Worm (Caenorhabditis elegans) whole organism, late embryonic: ENCODE data around the gene xtr-2.

Source experiments
- C08G9.2 ChIP-seq: sonication (generic microtip); optimal IDR thresholded peaks from 2 replicates; lab custom pipeline; 2016; ENCODE audit warnings: mild to moderate bottlenecking, missing genetic modification characterization, moderate library complexity, missing compliant biosample characterization
- C38D4.7 ChIP-seq: fragments of 200-800 bp; sonication (Bioruptor generic); optimal IDR thresholded peaks from 2 replicates; lab custom pipeline; 2018; ENCODE audit warnings: mild to moderate bottlenecking, missing genetic modification characterization, moderate library complexity, missing compliant biosample characterization
- F13H6.1 ChIP-seq: sonication (generic microtip); optimal IDR thresholded peaks from 2 replicates; lab custom pipeline; 2016; ENCODE audit warnings: missing genetic modification characterization, missing compliant biosample characterization
- ahr-1 ChIP-seq: sonication (generic microtip); optimal IDR thresholded peaks from 2 replicates; lab custom pipeline; 2016; ENCODE audit warnings: missing genetic modification characterization, missing compliant biosample characterization
- ama-1 ChIP-seq: fragments of 150-350 bp; optimal IDR thresholded peaks from 2 replicates; lab custom pipeline; 2014
- ceh-19 ChIP-seq: fragments of 200-800 bp; sonication (Bioruptor generic); optimal IDR thresholded peaks from 2 replicates; lab custom pipeline; 2018; ENCODE audit warnings: mild to moderate bottlenecking, missing genetic modification characterization, missing compliant biosample characterization
- ceh-22 ChIP-seq: sonication (generic microtip); optimal IDR thresholded peaks from 2 replicates; lab custom pipeline; 2017; ENCODE audit warnings: missing biosample characterization, missing genetic modification characterization
- ceh-34 ChIP-seq: sonication (generic microtip); optimal IDR thresholded peaks from 2 replicates; lab custom pipeline; 2016; ENCODE audit warnings: mild to moderate bottlenecking, missing genetic modification characterization, missing compliant biosample characterization
- ceh-6 ChIP-seq: fragments of 200-800 bp; sonication (Bioruptor generic); optimal IDR thresholded peaks from 2 replicates; lab custom pipeline; 2018; ENCODE audit warnings: mild to moderate bottlenecking, missing genetic modification characterization, missing compliant biosample characterization
- ceh-9 ChIP-seq: sonication (generic microtip); optimal IDR thresholded peaks from 2 replicates; lab custom pipeline; 2016; ENCODE audit warnings: mild to moderate bottlenecking, missing genetic modification characterization, inconsistent platforms, missing compliant biosample characterization
- che-1 ChIP-seq: sonication (generic microtip); optimal IDR thresholded peaks from 2 replicates; lab custom pipeline; 2016; ENCODE audit warnings: mild to moderate bottlenecking, missing genetic modification characterization, missing compliant biosample characterization
- dmd-4 ChIP-seq: sonication (generic microtip); optimal IDR thresholded peaks from 2 replicates; lab custom pipeline; 2016; ENCODE audit warnings: borderline replicate concordance, missing genetic modification characterization, missing compliant biosample characterization
- elt-4 ChIP-seq: sonication (generic microtip); optimal IDR thresholded peaks from 2 replicates; lab custom pipeline; 2016; ENCODE audit warnings: missing genetic modification characterization, missing compliant biosample characterization
- ets-4 ChIP-seq: sonication (generic microtip); optimal IDR thresholded peaks from 2 replicates; lab custom pipeline; 2016; ENCODE audit warnings: missing genetic modification characterization, missing compliant biosample characterization
- eyg-1 ChIP-seq: sonication (generic microtip); optimal IDR thresholded peaks from 2 replicates; lab custom pipeline; 2016; ENCODE audit warnings: missing genotype, missing genetic modification characterization, missing compliant biosample characterization
- gmeb-2 ChIP-seq: sonication (generic microtip); optimal IDR thresholded peaks from 2 replicates; lab custom pipeline; 2016; ENCODE audit warnings: missing genetic modification characterization, inconsistent platforms, missing compliant biosample characterization
- hlh-13 ChIP-seq: fragments of 200-800 bp; sonication (Bioruptor generic); optimal IDR thresholded peaks from 2 replicates; lab custom pipeline; 2018; ENCODE audit warnings: mild to moderate bottlenecking, missing genetic modification characterization, missing compliant biosample characterization
- hlh-15 ChIP-seq: sonication (generic microtip); optimal IDR thresholded peaks from 2 replicates; lab custom pipeline; 2016; ENCODE audit warnings: missing genetic modification characterization, missing compliant biosample characterization
- hlh-30 ChIP-seq: sonication (generic microtip); optimal IDR thresholded peaks from 2 replicates; lab custom pipeline; 2017; ENCODE audit warnings: antibody characterized with exemption, missing genetic modification characterization, missing compliant biosample characterization; ENCODE audit not compliant: insufficient read depth
- hlh-6 ChIP-seq: sonication (generic microtip); optimal IDR thresholded peaks from 2 replicates; lab custom pipeline; 2016; ENCODE audit warnings: missing genotype, missing genetic modification characterization, missing compliant biosample characterization
- hlh-8 ChIP-seq: sonication (generic microtip); optimal IDR thresholded peaks from 2 replicates; lab custom pipeline; 2016; ENCODE audit warnings: missing genotype, missing genetic modification characterization, missing compliant biosample characterization
- madf-2 ChIP-seq: sonication (generic microtip); optimal IDR thresholded peaks from 2 replicates; lab custom pipeline; 2017; ENCODE audit warnings: missing genetic modification characterization, missing compliant biosample characterization
- nfya-1 ChIP-seq: sonication (generic microtip); optimal IDR thresholded peaks from 2 replicates; lab custom pipeline; 2017; ENCODE audit warnings: missing genetic modification characterization, mild to moderate bottlenecking, missing compliant biosample characterization, antibody characterized with exemption, moderate library complexity
- nhr-11 ChIP-seq: fragments of 150-350 bp; optimal IDR thresholded peaks from 2 replicates; lab custom pipeline; 2014; ENCODE audit warnings: missing biosample characterization, missing genetic modification characterization
- nhr-232 ChIP-seq: sonication (generic microtip); optimal IDR thresholded peaks from 2 replicates; lab custom pipeline; 2016; ENCODE audit warnings: missing genetic modification characterization, missing compliant biosample characterization
- npax-4 ChIP-seq: sonication (generic microtip); optimal IDR thresholded peaks from 2 replicates; lab custom pipeline; 2016; ENCODE audit warnings: missing genetic modification characterization, missing compliant biosample characterization
- pat-9 ChIP-seq: fragments of 200-800 bp; sonication (Bioruptor generic); optimal IDR thresholded peaks from 2 replicates; lab custom pipeline; 2018; ENCODE audit warnings: mild to moderate bottlenecking, missing genetic modification characterization, moderate library complexity, missing compliant biosample characterization
- pha-4 ChIP-seq: fragments of 150-350 bp; optimal IDR thresholded peaks from 2 replicates; lab custom pipeline; 2018; ENCODE audit warnings: missing biosample characterization, missing genetic modification reagents, missing genetic modification characterization
- rnt-1 ChIP-seq: sonication (generic microtip); optimal IDR thresholded peaks from 2 replicates; lab custom pipeline; 2016; ENCODE audit warnings: missing genetic modification characterization, missing compliant biosample characterization
- sox-2 ChIP-seq: fragments of 200-800 bp; sonication (Bioruptor generic); IDR thresholded peaks from 2 replicates; pipeline ENCODE4 v1.3.6; 2022; ENCODE audit warnings: missing genetic modification reagents, missing genetic modification characterization, missing compliant biosample characterization
- tbx-7 ChIP-seq: sonication (generic microtip); optimal IDR thresholded peaks from 2 replicates; lab custom pipeline; 2016; ENCODE audit warnings: missing genotype, missing genetic modification characterization, missing compliant biosample characterization
- ttx-3 ChIP-seq: sonication (generic microtip); optimal IDR thresholded peaks from 2 replicates; lab custom pipeline; 2016; ENCODE audit warnings: missing genetic modification reagents, missing genetic modification characterization, missing compliant biosample characterization
- unc-3 ChIP-seq, 2 experiments: fragments of 200-800 bp in 1 of 2; sonication (Bioruptor generic) in 1 of 2; sonication (generic microtip) in 1 of 2; conservative IDR thresholded peaks in 1 of 2; optimal IDR thresholded peaks in 1 of 2; 2 replicates each; pipeline versions ENCODE4 v1.3.6 to Lab custom; 2016 to 2022; ENCODE audit warnings: missing compliant biosample characterization in 2 of 2, missing genetic modification characterization in 2 of 2, missing genetic modification reagents in 1 of 2
- zip-5 ChIP-seq: sonication (generic microtip); optimal IDR thresholded peaks from 2 replicates; lab custom pipeline; 2016; ENCODE audit warnings: missing genetic modification characterization, missing compliant biosample characterization
- ztf-16 ChIP-seq: sonication (generic microtip); optimal IDR thresholded peaks from 2 replicates; lab custom pipeline; 2017; ENCODE audit warnings: missing genetic modification characterization, missing compliant biosample characterization

Gene xtr-2

DNA sequence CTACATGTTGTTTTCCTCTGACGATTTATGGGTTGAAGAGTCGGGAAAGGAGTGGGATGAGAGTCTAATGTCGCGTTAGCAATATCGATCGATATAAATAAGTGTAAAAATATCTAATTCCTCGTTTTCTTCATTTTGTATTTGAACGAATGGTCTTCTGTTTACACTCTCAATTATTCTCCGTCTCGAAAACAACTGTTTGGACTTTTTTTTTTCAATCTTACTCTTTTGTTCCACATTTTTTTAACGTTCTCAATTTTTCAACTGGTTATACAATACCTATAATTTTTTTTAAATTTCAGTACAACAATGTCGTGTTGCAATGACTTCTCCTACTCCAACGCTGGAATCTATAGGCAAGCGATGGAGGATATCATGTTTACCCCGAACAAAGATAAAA is 6.0 kb downstream of the xtr-2 start, which contains the start of gene F17A2.13:
Gene F17A2.13 (plus strand): TSS at position 301 of the 400 bp plus-strand sequence.
- TF ChIP-seq che-1: no peak
- TF ChIP-seq pat-9 (tag; lab: Kevin White, UChicago): no peak
- no peak for TF ChIP-seq rnt-1 (tag; lab: Kevin White, UChicago)
- TF ChIP-seq C38D4.7 (GFP tag; lab: Kevin White, UChicago): no peak
- TF ChIP-seq ceh-9 (tag; lab: Kevin White, UChicago): no peak
- TF ChIP-seq, all 69 proteins: peak for 0

DNA sequence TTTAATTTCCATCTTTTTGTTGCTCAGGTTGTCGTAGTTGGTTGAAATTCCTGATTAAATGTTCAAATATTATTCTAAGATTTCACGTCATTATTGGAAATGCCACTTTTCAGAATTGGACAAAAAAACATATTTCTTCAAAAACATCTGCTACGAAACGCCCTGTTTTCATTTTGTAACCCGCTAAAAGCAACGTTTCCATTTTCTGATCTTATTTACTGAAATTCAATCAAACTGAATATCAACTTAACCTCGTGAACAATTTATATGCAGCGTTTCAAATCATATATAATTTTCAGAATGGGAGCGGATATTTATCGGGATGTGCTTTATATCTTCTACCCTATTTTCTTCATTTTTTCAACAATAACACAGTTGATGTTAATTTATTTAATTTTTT is 8.1 kb downstream of the xtr-2 start, which contains the start of gene srd-40:
Gene srd-40 (plus strand): TSS at position 301 of the 400 bp plus-strand sequence.
- TF ChIP-seq sox-2 (GFP tag; lab: Robert Waterston, UW) (no peak), dmd-4 (no peak), ets-4 (no peak), hlh-15 (tag; lab: Kevin White, UChicago) (no peak), C38D4.7 (GFP tag; lab: Kevin White, UChicago) (no peak), pha-4 (tag; lab: Kevin White, UChicago) (no peak), unc-3 (GFP tag; conservative IDR thresholded peaks at IDR 0.05; lab: Robert Waterston, UW) (no peak), unc-3 (tag; optimal IDR thresholded peaks at IDR 0.05; lab: Kevin White, UChicago) (no peak), hlh-6 (tag; lab: Kevin White, UChicago) (no peak)
- TF ChIP-seq, all 69 proteins: peak for 0

DNA sequence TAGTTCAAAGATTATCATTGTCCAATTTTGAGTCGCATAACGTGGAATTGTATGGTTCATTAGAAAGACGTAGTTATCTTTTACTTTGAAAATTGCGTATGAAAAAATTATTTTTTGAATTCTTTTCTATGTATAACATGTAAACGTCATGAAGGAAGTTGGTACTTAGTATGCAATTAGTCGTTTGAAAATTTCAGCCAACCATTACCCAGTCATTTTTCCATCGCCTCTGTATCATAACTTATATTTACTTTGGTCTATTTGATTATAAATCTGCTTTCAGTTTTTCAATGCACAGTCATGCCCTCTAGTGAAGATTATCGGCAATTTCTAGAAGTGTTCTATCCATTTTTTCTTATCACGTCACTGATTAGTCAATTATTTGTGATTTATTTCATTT is 11.1 kb downstream of the xtr-2 start, which contains the start of gene srd-41:
Gene srd-41 (plus strand): TSS at position 301 of the 400 bp plus-strand sequence.
- TF ChIP-seq hlh-30 (tag; lab: Kevin White, UChicago) (no peak), F13H6.1 (tag; lab: Kevin White, UChicago) (no peak), ama-1 (lab: Kevin White, UChicago) (no peak), tbx-7 (tag; lab: Kevin White, UChicago) (no peak), ceh-6 (no peak), ttx-3 (tag; lab: Kevin White, UChicago) (no peak), ceh-9 (tag; lab: Kevin White, UChicago) (no peak), ceh-19 (GFP tag; lab: Kevin White, UChicago) (no peak), pha-4 (tag; lab: Kevin White, UChicago) (no peak), zip-5 (tag; lab: Kevin White, UChicago) (no peak), hlh-13 (no peak), nhr-232 (tag; lab: Kevin White, UChicago) (no peak), unc-3 (GFP tag; conservative IDR thresholded peaks at IDR 0.05; lab: Robert Waterston, UW) (no peak), unc-3 (tag; optimal IDR thresholded peaks at IDR 0.05; lab: Kevin White, UChicago) (no peak), ceh-34 (tag; lab: Kevin White, UChicago) (no peak), hlh-8 (tag; lab: Kevin White, UChicago) (no peak), eyg-1 (no peak)

DNA sequence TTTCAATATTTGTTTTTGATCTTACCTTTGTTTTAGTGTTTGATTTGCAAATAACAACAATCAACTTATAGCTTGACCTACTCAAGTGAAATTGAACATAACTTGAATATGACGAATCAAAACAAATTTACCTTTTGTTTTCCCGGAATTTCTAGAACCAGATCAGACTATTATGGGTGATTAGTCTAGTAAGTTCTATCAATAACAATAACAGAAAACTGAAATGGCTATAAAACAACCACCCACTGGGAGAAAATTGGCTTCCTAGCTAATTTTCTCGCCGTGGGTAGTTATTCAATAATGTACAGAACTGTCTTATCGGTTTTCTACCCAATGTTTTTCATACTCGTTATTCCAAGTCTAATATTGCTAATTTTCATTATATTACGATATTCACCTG is 13.3 kb downstream of the xtr-2 start, which contains the start of gene srd-45:
Gene srd-45 (plus strand): TSS at position 301 of the 400 bp plus-strand sequence.
- no peak for TF ChIP-seq nfya-1 (tag; lab: Kevin White, UChicago)
- TF ChIP-seq nhr-11 (tag; lab: Kevin White, UChicago): no peak
- no peak for TF ChIP-seq elt-4 (tag; lab: Kevin White, UChicago)
- no peak for TF ChIP-seq hlh-6 (tag; lab: Kevin White, UChicago)
- TF ChIP-seq npax-4 (tag; lab: Kevin White, UChicago): no peak
- no peak for TF ChIP-seq pha-4 (tag; lab: Kevin White, UChicago)
- TF ChIP-seq ztf-16: no peak
- TF ChIP-seq tbx-7 (tag; lab: Kevin White, UChicago): no peak
- TF ChIP-seq C08G9.2 (tag; lab: Kevin White, UChicago): no peak
- no peak for TF ChIP-seq ceh-22 (tag; lab: Kevin White, UChicago)
- no peak for TF ChIP-seq madf-2 (tag; lab: Kevin White, UChicago)
- no peak for TF ChIP-seq F13H6.1 (tag; lab: Kevin White, UChicago)
- no peak for TF ChIP-seq ahr-1
- no peak for TF ChIP-seq gmeb-2 (tag; lab: Kevin White, UChicago)
